Worm (Caenorhabditis elegans): ENCODE data around the gene scl-24.

DNA sequence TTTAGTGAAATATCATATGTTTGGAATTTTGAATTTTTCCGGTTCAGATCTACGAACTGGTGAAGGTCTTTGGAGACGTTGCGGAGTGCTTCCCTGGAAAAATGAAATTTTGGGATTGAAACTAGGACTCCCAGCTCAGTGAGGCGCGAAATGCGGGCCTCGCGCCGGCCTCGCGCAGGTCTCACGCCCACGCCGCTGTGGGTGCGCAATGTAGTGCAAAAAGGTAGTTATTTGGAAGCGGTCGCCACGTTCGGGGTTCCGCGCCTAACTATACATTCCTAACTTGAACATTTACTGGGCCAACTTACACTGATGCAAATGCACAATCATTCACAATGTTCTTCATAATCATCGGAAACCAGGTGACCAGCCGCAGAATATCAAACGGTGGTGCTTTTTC is 13.9 kb downstream of the scl-24 start:
- TF ChIP-seq sem-2 (GFP tag; optimal IDR thresholded peaks at IDR 0.05) = no peak
- TF ChIP-seq nhr-12 (tag; optimal IDR thresholded peaks at IDR 0.05) = no peak
- TF ChIP-seq ceh-83 (GFP tag; optimal IDR thresholded peaks at IDR 0.05) = no peak
- TF ChIP-seq pha-4 (tag; optimal IDR thresholded peaks at IDR 0.05) = no peak
- TF ChIP-seq nhr-2 (tag; optimal IDR thresholded peaks at IDR 0.05) = no peak
- TF ChIP-seq elt-1 (tag; optimal IDR thresholded peaks at IDR 0.05; ENCODE audit: borderline replicate concordance, insufficient read depth) = no peak
- TF ChIP-seq tbx-8 (GFP tag; optimal IDR thresholded peaks at IDR 0.05) = no peak
- TF ChIP-seq unc-39 (tag; optimal IDR thresholded peaks at IDR 0.05) = no peak
- no peak for TF ChIP-seq unc-62 (GFP tag; optimal IDR thresholded peaks at IDR 0.05)
- TF ChIP-seq ces-1 (GFP tag; optimal IDR thresholded peaks at IDR 0.05) = no peak
